Fruit fly (Drosophila melanogaster) whole organism, embryonic: Measurements from ENCODE around the gene CG11168.
A peak's percentile ranks its signal among the peaks of the same experiment; 100 is the strongest.

Experiments
- Atf-2 ChIP-seq: fragments of 200-800 bp; sonication (Bioruptor generic); optimal IDR thresholded peaks from 2 replicates; lab custom pipeline; 2016; ENCODE audit warnings: missing biosample characterization, missing genetic modification characterization
- BtbVII ChIP-seq: fragments of 200-800 bp; sonication (Bioruptor generic); optimal IDR thresholded peaks from 3 replicates; lab custom pipeline; 2017; ENCODE audit warnings: missing biosample characterization, mild to moderate bottlenecking, missing genetic modification characterization
- CG11560 ChIP-seq: fragments of 200-800 bp; sonication (Bioruptor generic); IDR thresholded peaks from 3 replicates; pipeline ENCODE4 v1.3.6; 2022; ENCODE audit warnings: missing biosample characterization, missing genetic modification characterization
- CG11695 ChIP-seq: fragments of 200-800 bp; sonication (Bioruptor generic); IDR thresholded peaks from 3 replicates; pipeline ENCODE4 v1.3.6; 2022; ENCODE audit warnings: missing biosample characterization, missing genetic modification characterization
- CG12071 ChIP-seq: fragments of 200-800 bp; sonication (Bioruptor generic); optimal IDR thresholded peaks from 3 replicates; lab custom pipeline; 2018; ENCODE audit warnings: missing biosample characterization, mild to moderate bottlenecking, missing genetic modification characterization
- CG12236 ChIP-seq: fragments of 200-800 bp; sonication (Bioruptor generic); optimal IDR thresholded peaks from 2 replicates; lab custom pipeline; 2016; ENCODE audit warnings: missing biosample characterization, missing genetic modification characterization
- CG14860 ChIP-seq: fragments of 200-800 bp; sonication (Bioruptor generic); IDR thresholded peaks from 3 replicates; pipeline ENCODE4 v1.3.6; 2022; ENCODE audit warnings: missing biosample characterization, missing genetic modification characterization; ENCODE audit not compliant: partially characterized antibody
- CG1603 ChIP-seq: fragments of 200-800 bp; sonication (Bioruptor generic); optimal IDR thresholded peaks from 2 replicates; lab custom pipeline; 2019; ENCODE audit warnings: missing biosample characterization, mild to moderate bottlenecking, missing genetic modification characterization, moderate library complexity
- CG17328 ChIP-seq: fragments of 200-800 bp; sonication (Bioruptor generic); IDR thresholded peaks from 2 replicates; pipeline ENCODE4 v1.3.6; 2022; ENCODE audit warnings: missing biosample characterization, missing genetic modification characterization
- CG18011 ChIP-seq: fragments of 200-800 bp; sonication (Bioruptor generic); optimal IDR thresholded peaks from 2 replicates; lab custom pipeline; 2017; ENCODE audit warnings: missing biosample characterization, missing genetic modification characterization, mild to moderate bottlenecking, moderate library complexity, missing genotype
- CG18764 ChIP-seq: fragments of 200-800 bp; sonication (Bioruptor generic); optimal IDR thresholded peaks from 3 replicates; lab custom pipeline; 2016; ENCODE audit warnings: missing biosample characterization, missing genetic modification characterization
- CG2678 ChIP-seq: fragments of 200-800 bp; sonication (Bioruptor generic); optimal IDR thresholded peaks from 3 replicates; lab custom pipeline; 2019; ENCODE audit warnings: missing biosample characterization, mild to moderate bottlenecking, missing genetic modification characterization, moderate library complexity
- CG3163 ChIP-seq: fragments of 200-800 bp; sonication (Bioruptor generic); optimal IDR thresholded peaks from 3 replicates; lab custom pipeline; 2016; ENCODE audit warnings: missing biosample characterization, missing genetic modification characterization
- CG32532 ChIP-seq: fragments of 200-800 bp; sonication (Bioruptor generic); IDR thresholded peaks from 2 replicates; pipeline ENCODE4 v1.3.6; 2022; ENCODE audit warnings: missing biosample characterization, missing genetic modification characterization
- CG34376 ChIP-seq: fragments of 200-800 bp; sonication (Bioruptor generic); optimal IDR thresholded peaks from 2 replicates; lab custom pipeline; 2018; ENCODE audit warnings: missing biosample characterization, mild to moderate bottlenecking, missing genetic modification characterization
- CG43689 ChIP-seq: fragments of 200-800 bp; sonication (Bioruptor generic); IDR thresholded peaks from 2 replicates; pipeline ENCODE4 v1.3.6; 2022; ENCODE audit warnings: missing biosample characterization, missing genetic modification characterization
- CG6254 ChIP-seq: fragments of 200-800 bp; sonication (Bioruptor generic); optimal IDR thresholded peaks from 3 replicates; lab custom pipeline; 2017; ENCODE audit warnings: mild to moderate bottlenecking, missing biosample characterization, missing genetic modification reagents, missing genetic modification characterization
- CG6654 ChIP-seq: fragments of 200-800 bp; sonication (Bioruptor generic); optimal IDR thresholded peaks from 2 replicates; lab custom pipeline; 2017; ENCODE audit warnings: missing biosample characterization, mild to moderate bottlenecking, missing genetic modification characterization
- CG7963 ChIP-seq: fragments of 200-800 bp; sonication (Bioruptor generic); IDR thresholded peaks from 3 replicates; pipeline ENCODE4 v1.3.6; 2022; ENCODE audit warnings: missing biosample characterization, missing genetic modification characterization; ENCODE audit not compliant: partially characterized antibody
- CG8944 ChIP-seq: fragments of 200-800 bp; sonication (Bioruptor generic); optimal IDR thresholded peaks from 3 replicates; lab custom pipeline; 2016; ENCODE audit warnings: missing biosample characterization, missing genetic modification characterization
- CG9437 ChIP-seq: fragments of 200-800 bp; sonication (Bioruptor generic); optimal IDR thresholded peaks from 2 replicates; lab custom pipeline; 2018; ENCODE audit warnings: missing biosample characterization, mild to moderate bottlenecking, missing genetic modification characterization
- CG9876 ChIP-seq: fragments of 200-800 bp; sonication (Bioruptor generic); optimal IDR thresholded peaks from 2 replicates; lab custom pipeline; 2016; ENCODE audit warnings: missing biosample characterization, missing genetic modification characterization
- CoRest ChIP-seq: fragments of 200-800 bp; sonication (Bioruptor generic); optimal IDR thresholded peaks from 3 replicates; lab custom pipeline; 2018; ENCODE audit warnings: missing biosample characterization, mild to moderate bottlenecking, missing genetic modification characterization, moderate library complexity
- Dad ChIP-seq: fragments of 200-800 bp; sonication (Bioruptor generic); optimal IDR thresholded peaks from 3 replicates; lab custom pipeline; 2016; ENCODE audit warnings: missing biosample characterization, missing genetic modification characterization
- Dp ChIP-seq: fragments of 200-800 bp; sonication (Bioruptor generic); optimal IDR thresholded peaks from 2 replicates; lab custom pipeline; 2018; ENCODE audit warnings: missing biosample characterization, mild to moderate bottlenecking, missing genetic modification characterization, moderate library complexity
- Ets97D ChIP-seq: fragments of 200-800 bp; sonication (Bioruptor generic); optimal IDR thresholded peaks from 3 replicates; lab custom pipeline; 2016; ENCODE audit warnings: missing biosample characterization, missing genetic modification characterization
- Fer1 ChIP-seq: fragments of 200-800 bp; sonication (Bioruptor generic); optimal IDR thresholded peaks from 2 replicates; lab custom pipeline; 2017; ENCODE audit warnings: missing biosample characterization, mild to moderate bottlenecking, missing genetic modification characterization
- GATAe ChIP-seq: fragments of 200-800 bp; sonication (Bioruptor generic); conservative IDR thresholded peaks from 2 replicates; pipeline ENCODE4 v1.3.6; 2022; ENCODE audit warnings: missing biosample characterization, missing genetic modification characterization
- HLHmδ ChIP-seq: fragments of 200-800 bp; sonication (Bioruptor generic); optimal IDR thresholded peaks from 2 replicates; lab custom pipeline; 2018; ENCODE audit warnings: missing biosample characterization, mild to moderate bottlenecking, missing genetic modification characterization, moderate library complexity
- HmgD ChIP-seq: fragments of 200-800 bp; sonication (Bioruptor generic); optimal IDR thresholded peaks from 3 replicates; lab custom pipeline; 2016; ENCODE audit warnings: missing biosample characterization, missing genetic modification characterization
- Nf-YB ChIP-seq: fragments of 200-800 bp; sonication (Bioruptor generic); optimal IDR thresholded peaks from 3 replicates; lab custom pipeline; 2019; ENCODE audit warnings: missing biosample characterization, mild to moderate bottlenecking, missing genetic modification characterization, moderate library complexity
- Opbp ChIP-seq: fragments of 200-800 bp; sonication (Bioruptor generic); IDR thresholded peaks from 3 replicates; pipeline ENCODE4 v1.3.6; 2022; ENCODE audit warnings: missing biosample characterization, missing genetic modification characterization; ENCODE audit not compliant: partially characterized antibody
- Ptx1 ChIP-seq: fragments of 200-800 bp; sonication (Bioruptor generic); IDR thresholded peaks from 2 replicates; pipeline ENCODE4 v1.3.6; 2022; ENCODE audit warnings: missing biosample characterization, missing genetic modification characterization
- Rfx ChIP-seq: fragments of 200-800 bp; sonication (Bioruptor generic); IDR thresholded peaks from 2 replicates; pipeline ENCODE4 v1.3.6; 2022; ENCODE audit warnings: missing biosample characterization, missing genetic modification characterization
- Sox100B ChIP-seq: fragments of 200-800 bp; sonication (Bioruptor generic); optimal IDR thresholded peaks from 3 replicates; lab custom pipeline; 2018; ENCODE audit warnings: missing biosample characterization, mild to moderate bottlenecking, missing genetic modification characterization
- Sry-δ ChIP-seq: fragments of 200-800 bp; sonication (Bioruptor generic); optimal IDR thresholded peaks from 2 replicates; lab custom pipeline; 2016; ENCODE audit warnings: missing biosample characterization, missing genetic modification characterization
- Trl ChIP-seq, 3 experiments: fragments of >200 bp in 2 of 3; fragments of 200-800 bp in 1 of 3; sonication (Bioruptor generic) in 1 of 3; optimal IDR thresholded peaks; 2 replicates in 1 of 3; 3 replicates in 2 of 3; lab custom pipeline; 2016 to 2017; ENCODE audit warnings: missing biosample characterization in 1 of 3, missing genetic modification characterization in 1 of 3
- ci ChIP-seq: fragments of 200-800 bp; sonication (Bioruptor generic); IDR thresholded peaks from 3 replicates; pipeline ENCODE4 v1.3.6; 2022; ENCODE audit warnings: missing biosample characterization, missing genetic modification characterization
- crp ChIP-seq, 2 experiments: fragments of 200-800 bp; sonication (Bioruptor generic); optimal IDR thresholded peaks; 2 replicates in 1 of 2; 3 replicates in 1 of 2; lab custom pipeline; 2017; ENCODE audit warnings: missing biosample characterization in 2 of 2, missing genetic modification characterization in 2 of 2, mild to moderate bottlenecking in 1 of 2, moderate library complexity in 1 of 2
- dm ChIP-seq: fragments of 200-800 bp; sonication (Bioruptor generic); optimal IDR thresholded peaks from 3 replicates; lab custom pipeline; 2016; ENCODE audit warnings: missing biosample characterization, missing genetic modification characterization
- ewg ChIP-seq: fragments of 200-800 bp; sonication (Bioruptor generic); optimal IDR thresholded peaks from 3 replicates; lab custom pipeline; 2017; ENCODE audit warnings: mild to moderate bottlenecking, missing biosample characterization, missing genetic modification reagents, missing genetic modification characterization
- kah ChIP-seq: fragments of 200-800 bp; sonication (Bioruptor generic); optimal IDR thresholded peaks from 2 replicates; lab custom pipeline; 2018; ENCODE audit warnings: missing biosample characterization, mild to moderate bottlenecking, missing genetic modification characterization
- kay ChIP-seq: fragments of 200-800 bp; sonication (Bioruptor generic); optimal IDR thresholded peaks from 2 replicates; lab custom pipeline; 2016; ENCODE audit warnings: missing biosample characterization, missing genetic modification characterization
- nerfin-1 ChIP-seq: fragments of 200-800 bp; sonication (Bioruptor generic); optimal IDR thresholded peaks from 3 replicates; lab custom pipeline; 2019; ENCODE audit warnings: missing biosample characterization, mild to moderate bottlenecking, missing genetic modification characterization, moderate library complexity
- nerfin-2 ChIP-seq: fragments of 200-800 bp; sonication (Bioruptor generic); IDR thresholded peaks from 2 replicates; pipeline ENCODE4 v1.3.6; 2022; ENCODE audit warnings: missing biosample characterization, missing genetic modification characterization; ENCODE audit not compliant: partially characterized antibody
- nom ChIP-seq: fragments of 200-800 bp; sonication (Bioruptor generic); optimal IDR thresholded peaks from 2 replicates; lab custom pipeline; 2017; ENCODE audit warnings: missing biosample characterization, missing genetic modification characterization, mild to moderate bottlenecking, moderate library complexity, missing genetic modification reagents
- sob ChIP-seq: fragments of 200-800 bp; sonication (Bioruptor generic); IDR thresholded peaks from 2 replicates; pipeline ENCODE4 v1.3.6; 2022; ENCODE audit warnings: missing biosample characterization, missing genetic modification characterization
- tio ChIP-seq: fragments of 200-800 bp; sonication (Bioruptor generic); optimal IDR thresholded peaks from 2 replicates; lab custom pipeline; 2017; ENCODE audit warnings: missing biosample characterization, missing genetic modification characterization, inconsistent platforms
- trh ChIP-seq: fragments of 200-800 bp; sonication (Bioruptor generic); optimal IDR thresholded peaks from 2 replicates; lab custom pipeline; 2016; ENCODE audit warnings: missing biosample characterization, missing genetic modification characterization
- vnd ChIP-seq: fragments of 200-800 bp; sonication (Bioruptor generic); IDR thresholded peaks from 3 replicates; pipeline ENCODE4 v1.3.6; 2022; ENCODE audit warnings: missing biosample characterization, missing genetic modification characterization; ENCODE audit not compliant: partially characterized antibody

The CG11168 gene

DNA sequence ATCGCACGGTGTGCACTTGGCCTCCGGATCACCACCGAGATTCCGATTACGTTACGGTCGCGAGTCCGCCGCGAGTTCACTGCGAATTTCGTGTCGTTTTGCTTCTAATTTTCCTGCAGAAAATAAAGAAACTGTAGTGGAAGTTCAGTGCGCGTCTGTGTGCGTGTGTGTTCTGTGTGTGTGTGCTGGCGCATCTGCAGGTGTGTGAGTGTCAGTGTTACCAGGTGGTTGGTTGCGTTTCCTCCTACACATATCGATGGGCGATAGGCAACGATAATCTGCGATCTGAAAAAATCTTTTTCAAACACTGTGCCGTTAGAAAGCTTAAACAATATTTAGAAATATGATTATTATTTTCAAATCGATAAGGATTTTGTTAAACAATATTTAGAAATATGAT is 20.1 kb downstream of the CG11168 start, which contains the start of gene Osbp (continued):
- TF ChIP-seq Dad (GFP tag; lab: Kevin White, UChicago), result no peak
- no peak for TF ChIP-seq Trl (optimal IDR thresholded peaks at IDR 0.05; lab: Kevin White, UChicago)
- no peak for TF ChIP-seq Trl (GFP tag; optimal IDR thresholded peaks at IDR 0.05; lab: Kevin White, UChicago)
- TF ChIP-seq CG7963 (GFP tag; lab: Robert Waterston, UW), result peak; percentile 59; the same call in 1 of the 3 replicates
- TF ChIP-seq kay (GFP tag; lab: Kevin White, UChicago), result no peak
- TF ChIP-seq CG2678 (tag; lab: Kevin White, UChicago), result no peak
- TF ChIP-seq GATAe (GFP tag; lab: Robert Waterston, UW), result no peak
- no peak for TF ChIP-seq Atf-2
- TF ChIP-seq CG18011 (GFP tag; lab: Kevin White, UChicago), result no peak
- no peak for TF ChIP-seq CG18764 (GFP tag; lab: Kevin White, UChicago)
- peak; percentile 81 for TF ChIP-seq Dp (GFP tag; lab: Kevin White, UChicago)
- TF ChIP-seq CG3163, result no peak
- no peak for TF ChIP-seq CG1603 (tag; lab: Kevin White, UChicago)
- peak; percentile 79 for TF ChIP-seq Nf-YB (GFP tag; lab: Kevin White, UChicago)
- TF ChIP-seq CG9437 (GFP tag; lab: Kevin White, UChicago), result no peak
- peak; percentile 17 for TF ChIP-seq kah (GFP tag; lab: Kevin White, UChicago)
- peak; percentile 6 for TF ChIP-seq nerfin-1 (tag; lab: Kevin White, UChicago)
- TF ChIP-seq CG32532, result no peak
- TF ChIP-seq tio, result no peak
- peak; percentile 6; the same call in 1 of the 2 replicates for TF ChIP-seq sob
- TF ChIP-seq dm (GFP tag; lab: Kevin White, UChicago), result no peak
- TF ChIP-seq nerfin-2 (GFP tag; lab: Robert Waterston, UW), result peak; percentile 29; the same call in 1 of the 2 replicates
- TF ChIP-seq trh (GFP tag; lab: Kevin White, UChicago), result no peak
- no peak for TF ChIP-seq BtbVII (GFP tag; lab: Kevin White, UChicago)
- TF ChIP-seq Ets97D (GFP tag; lab: Kevin White, UChicago), result peak; percentile 60
- peak; percentile 57; the same call in 2 of the 3 replicates for TF ChIP-seq CG14860 (GFP tag; lab: Robert Waterston, UW)
- no peak for TF ChIP-seq CG11560 (tag; lab: Robert Waterston, UW)
- TF ChIP-seq Rfx (GFP tag; lab: Robert Waterston, UW), result peak; percentile 53
- no peak for TF ChIP-seq CG6654
- no peak for TF ChIP-seq CG43689
- TF ChIP-seq ewg (GFP tag; lab: Kevin White, UChicago), result peak; percentile 26
- TF ChIP-seq CG9876, result no peak
- TF ChIP-seq Ptx1 (GFP tag; lab: Robert Waterston, UW), result no peak
- TF ChIP-seq CoRest (tag; lab: Kevin White, UChicago), result peak; percentile 58
- no peak for TF ChIP-seq CG8944 (GFP tag; lab: Kevin White, UChicago)
- TF ChIP-seq vnd, result peak; percentile 54; the same call in 2 of the 3 replicates
- TF ChIP-seq Fer1 (GFP tag; lab: Kevin White, UChicago), result no peak
- peak; percentile 9 for TF ChIP-seq HmgD (GFP tag; lab: Kevin White, UChicago)
- no peak for TF ChIP-seq Sox100B
- TF ChIP-seq Opbp (GFP tag; lab: Robert Waterston, UW), result peak; percentile 73
- no peak for TF ChIP-seq CG17328 (GFP tag; lab: Robert Waterston, UW)
- TF ChIP-seq Sry-δ, result peak; percentile 51
- TF ChIP-seq CG34376, result peak; percentile 19
- TF ChIP-seq HLHmδ (GFP tag; lab: Kevin White, UChicago), result peak; percentile 7
- no peak for TF ChIP-seq CG6254 (GFP tag; lab: Kevin White, UChicago)
- peak in 1 of 2 experiments; percentile 33 for TF ChIP-seq crp (GFP tag; optimal IDR thresholded peaks at IDR 0.05; lab: Kevin White, UChicago)
- TF ChIP-seq ci, result no peak
- no peak for TF ChIP-seq CG11695 (GFP tag; lab: Robert Waterston, UW)
- no peak for TF ChIP-seq CG12071 (GFP tag; lab: Kevin White, UChicago)
- no peak for TF ChIP-seq CG12236
- peak; percentile 50 for TF ChIP-seq nom (GFP tag; lab: Kevin White, UChicago)
